Fruit fly (Drosophila melanogaster) S2 (cell line): ENCODE measurements around the gene hwt.

Experiments used
- CG8478 ChIP-seq: fragments of >200 bp; optimal IDR thresholded peaks from 2 replicates; lab custom pipeline; 2018
- CTCF ChIP-seq, 2 experiments: fragments of >200 bp; optimal IDR thresholded peaks; 2 replicates each; lab custom pipeline; 2018

- no peak for TF ChIP-seq CG8478 (lab: Kevin White, UChicago)
- no peak for TF ChIP-seq CTCF (optimal IDR thresholded peaks at IDR 0.05; lab: Kevin White, UChicago)
Observed at dm6 chrX:12469172-12469571, 99.1 kb downstream of the hwt start.
